Fruit fly (Drosophila melanogaster): ENCODE data around the gene CG14221.

Gene CG14221

dm6 chrX:19604997-19605396 lies 16.0 kb downstream of the CG14221 start, which contains the start of gene CG14207:
Gene CG14207 (plus strand): TSS chrX:19605199.
- no peak for TF ChIP-seq CG17801 (GFP tag; optimal IDR thresholded peaks at IDR 0.05; ENCODE audit: partially characterized antibody)

dm6 chrX:19603953-19604352 lies 17.1 kb downstream of the CG14221 start:
- TF ChIP-seq CG17801 (GFP tag; optimal IDR thresholded peaks at IDR 0.05; ENCODE audit: partially characterized antibody): no peak

DNA sequence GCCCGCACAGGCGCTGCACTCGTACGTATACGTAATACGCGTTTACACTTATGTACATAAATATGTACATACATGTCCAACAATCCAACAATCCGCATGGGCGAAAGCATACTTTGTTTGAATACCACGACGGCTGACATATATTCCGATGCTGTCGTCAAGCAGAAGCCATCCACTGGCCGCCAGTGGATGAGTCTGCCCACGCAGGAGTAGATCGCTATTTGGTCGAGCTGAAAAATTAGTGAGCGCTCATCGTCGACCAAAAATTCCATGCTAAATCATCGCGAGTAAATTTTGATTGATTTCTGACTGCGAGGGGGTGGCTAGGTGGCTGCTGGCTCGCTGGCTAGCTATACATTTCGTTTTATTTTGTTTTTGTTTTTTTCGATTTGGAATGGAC lies 18.6 kb downstream of the CG14221 start:
- TF ChIP-seq CG17801 (GFP tag; optimal IDR thresholded peaks at IDR 0.05; ENCODE audit: partially characterized antibody): no peak

- TF ChIP-seq CG17801 (GFP tag; optimal IDR thresholded peaks at IDR 0.05; ENCODE audit: partially characterized antibody): peak; percentile 69
Measured at dm6 chrX:19601644-19602043, 19.4 kb downstream of the CG14221 start, which contains the start of gene CG14220. Gene CG14220 (minus strand): TSS chrX:19601851.

- no peak for TF ChIP-seq CG17801 (GFP tag; optimal IDR thresholded peaks at IDR 0.05; ENCODE audit: partially characterized antibody)
Measured at dm6 chrX:19598503-19598902, 22.5 kb downstream of the CG14221 start.

DNA sequence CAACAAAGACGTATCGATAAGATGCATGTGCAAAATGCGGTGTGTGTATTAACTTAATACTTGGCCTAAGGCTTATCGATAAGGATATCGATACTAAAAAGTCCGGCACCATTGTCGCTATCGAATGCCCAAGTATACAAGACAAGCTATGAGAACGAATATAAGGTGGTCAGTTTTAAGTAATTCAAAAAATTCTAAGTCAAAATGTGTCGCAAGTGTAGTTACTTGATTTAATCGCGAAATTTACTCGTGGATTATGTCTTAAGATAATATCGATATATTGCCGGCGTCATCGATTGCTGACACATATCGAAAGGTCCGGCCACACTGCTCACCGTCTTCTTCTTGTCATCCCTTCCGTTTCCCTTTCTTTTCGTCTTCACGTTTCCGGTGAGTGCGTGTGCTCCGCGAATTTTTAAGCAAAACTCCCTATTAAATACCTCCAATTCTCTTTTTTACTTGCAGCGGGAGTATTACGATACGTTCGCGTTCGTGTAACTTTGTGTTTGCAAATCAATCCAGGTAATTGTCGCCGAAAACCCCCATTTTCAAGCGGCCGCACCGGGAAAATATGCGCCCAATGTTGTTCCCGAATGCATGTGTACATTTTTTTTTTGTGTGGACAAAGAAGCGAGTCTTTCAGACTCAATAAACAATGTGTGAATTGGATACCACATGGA lies 23.2 kb downstream of the CG14221 start, which contains the start of gene RpS10b:
RpS10b (plus strand) TSS at position 348 of the 680 bp plus-strand sequence.
- peak; percentile 91 for TF ChIP-seq CG17801 (GFP tag; optimal IDR thresholded peaks at IDR 0.05; ENCODE audit: partially characterized antibody)

DNA sequence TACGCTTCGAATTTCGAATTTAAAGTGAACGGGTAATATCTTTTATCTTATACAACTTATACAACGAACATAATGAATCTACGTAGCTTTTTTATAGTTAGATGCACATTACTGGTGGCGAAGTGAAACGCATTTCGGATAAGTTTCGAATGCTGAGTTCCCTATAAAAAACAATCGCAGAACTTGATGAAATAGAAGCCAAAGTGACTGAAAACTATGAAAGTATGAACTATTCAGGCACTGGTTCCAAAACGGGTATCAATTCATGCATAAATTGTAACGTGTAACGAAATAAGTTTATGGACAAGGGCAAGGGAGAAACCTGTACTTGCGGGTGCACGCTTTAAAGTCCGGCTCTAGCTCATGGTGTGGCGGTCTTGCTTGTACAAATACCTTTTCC lies 25.2 kb downstream of the CG14221 start:
- TF ChIP-seq CG17801 (GFP tag; optimal IDR thresholded peaks at IDR 0.05; ENCODE audit: partially characterized antibody): no peak

DNA sequence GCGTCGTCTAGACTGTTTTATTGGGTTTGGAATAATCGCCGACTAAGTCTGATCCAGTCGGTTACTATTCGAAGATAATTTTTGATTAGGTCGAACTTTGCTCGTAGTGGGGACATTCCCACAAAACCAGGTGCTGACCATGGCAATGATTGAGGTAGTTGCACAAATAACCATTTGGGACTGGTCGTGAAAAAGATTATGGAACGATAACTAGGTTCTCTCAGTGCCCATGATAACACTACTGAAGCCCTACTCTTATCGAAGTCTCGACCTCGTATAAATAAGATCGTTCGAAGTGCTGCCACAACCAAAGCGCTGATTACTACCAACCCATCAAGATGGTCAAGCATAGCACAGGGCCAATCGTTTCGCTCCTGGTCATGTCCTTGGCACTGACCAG lies 28.7 kb downstream of the CG14221 start, which contains the start of gene CG14205:
CG14205 (plus strand) TSS at position 301 of the 400 bp plus-strand sequence.
- no peak for TF ChIP-seq CG17801 (GFP tag; optimal IDR thresholded peaks at IDR 0.05; ENCODE audit: partially characterized antibody)

- no peak for TF ChIP-seq CG17801 (GFP tag; optimal IDR thresholded peaks at IDR 0.05; ENCODE audit: partially characterized antibody)
Measured at dm6 chrX:19590579-19590978, 30.5 kb downstream of the CG14221 start.

dm6 chrX:19590070-19590469 lies 31.0 kb downstream of the CG14221 start, which contains the start of gene CG14219:
Gene CG14219 (minus strand): TSS chrX:19590170.
- no peak for TF ChIP-seq CG17801 (GFP tag; optimal IDR thresholded peaks at IDR 0.05; ENCODE audit: partially characterized antibody)

DNA sequence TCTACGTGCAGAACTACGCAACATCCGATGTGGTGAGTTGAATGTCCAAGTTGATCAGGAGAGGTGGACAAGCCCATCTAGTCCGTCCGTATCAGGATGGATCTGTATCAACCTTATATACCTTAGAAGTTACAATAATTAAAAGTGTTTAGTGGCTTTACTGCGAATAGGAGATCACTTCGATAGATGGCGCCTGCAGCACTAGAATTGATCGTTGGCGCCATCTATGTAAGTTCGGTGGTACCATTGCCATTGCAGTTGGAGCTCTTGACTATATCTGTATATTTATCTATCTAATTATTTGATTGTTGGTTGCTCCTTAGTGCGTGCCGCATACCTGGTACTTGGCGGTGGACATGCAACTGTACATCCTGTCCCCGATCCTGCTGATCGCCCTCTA lies 35.9 kb downstream of the CG14221 start:
- TF ChIP-seq CG17801 (GFP tag; optimal IDR thresholded peaks at IDR 0.05; ENCODE audit: partially characterized antibody): no peak

DNA sequence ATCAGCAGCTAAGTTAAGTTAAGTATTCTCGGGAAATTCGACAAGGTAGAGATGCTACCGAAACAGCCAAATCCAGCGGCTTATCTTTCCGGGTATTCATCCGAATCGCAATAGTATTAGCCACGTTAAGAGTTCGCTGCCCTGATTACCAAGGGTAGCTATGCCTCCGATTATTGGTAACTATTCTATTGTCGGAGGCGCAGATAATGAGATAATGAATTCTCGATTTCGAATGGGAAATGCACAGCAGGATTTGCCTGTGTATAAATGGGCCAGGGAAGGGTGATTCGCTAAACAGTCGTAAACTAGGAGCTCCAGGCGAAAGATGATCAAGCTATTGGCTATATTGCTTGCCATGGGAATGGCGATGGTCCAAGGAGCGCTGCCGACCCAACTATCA lies 37.7 kb downstream of the CG14221 start, which contains the start of gene CG14204:
CG14204 (plus strand) TSS at position 301 of the 400 bp plus-strand sequence.
- no peak for TF ChIP-seq CG17801 (GFP tag; optimal IDR thresholded peaks at IDR 0.05; ENCODE audit: partially characterized antibody)

DNA sequence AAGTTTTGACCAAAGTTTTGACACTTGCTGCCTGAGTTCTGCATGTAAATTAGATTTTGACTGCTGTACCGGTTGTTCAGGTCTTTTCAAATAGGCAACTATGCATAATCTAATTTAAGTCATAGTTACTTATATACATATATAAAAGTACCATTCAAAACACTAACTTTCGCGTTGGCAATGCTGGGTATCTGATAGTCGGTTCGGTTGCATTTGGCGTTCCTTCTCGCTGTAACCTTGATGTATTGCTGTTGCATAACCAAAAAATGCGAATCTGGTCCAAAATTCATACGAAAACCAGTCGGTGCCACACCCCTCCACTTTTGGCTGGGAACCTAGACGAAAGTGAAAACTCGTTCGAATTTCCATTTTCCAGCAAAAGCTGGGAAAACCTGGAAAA lies 38.3 kb downstream of the CG14221 start:
- TF ChIP-seq CG17801 (GFP tag; optimal IDR thresholded peaks at IDR 0.05; ENCODE audit: partially characterized antibody): no peak

- no peak for TF ChIP-seq CG17801 (GFP tag; optimal IDR thresholded peaks at IDR 0.05; ENCODE audit: partially characterized antibody)
Measured at dm6 chrX:19581881-19582280, 39.2 kb downstream of the CG14221 start, which contains the start of gene CG14218. Gene CG14218 (minus strand): TSS chrX:19581981.

DNA sequence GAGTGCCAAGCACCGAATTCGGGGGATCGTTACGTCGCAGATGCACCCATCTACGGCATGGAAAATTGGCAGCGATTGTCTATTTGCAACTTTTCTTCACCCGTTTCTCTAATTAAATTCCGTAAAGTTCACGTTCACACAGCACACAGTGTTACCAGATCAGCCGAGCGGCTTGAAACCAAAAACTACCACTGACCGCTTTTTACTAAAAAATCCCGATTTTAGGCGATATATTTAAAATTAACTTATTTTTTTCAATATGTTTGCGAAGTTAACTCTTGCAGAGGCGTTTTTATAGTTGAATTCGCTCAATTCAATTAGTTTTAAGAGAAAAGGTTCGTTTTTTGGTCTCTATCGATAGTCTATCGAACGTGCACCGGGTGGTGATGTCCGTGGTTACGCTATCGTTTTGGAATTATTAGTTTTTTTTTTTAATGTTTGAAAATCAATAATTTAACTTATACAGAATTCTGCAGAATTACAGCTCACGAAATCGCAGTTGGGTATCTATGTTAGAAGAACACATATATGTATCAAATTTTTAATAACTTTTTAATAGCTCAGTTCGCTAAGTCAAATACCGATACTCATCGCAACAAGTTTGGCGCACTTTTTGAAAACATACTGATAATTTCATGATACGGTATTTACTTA lies 41.3 kb downstream of the CG14221 start, which contains the start of gene Tao:
Tao (minus strand) TSS at position 153 of the 654 bp plus-strand sequence.
- no peak for TF ChIP-seq CG17801 (GFP tag; optimal IDR thresholded peaks at IDR 0.05; ENCODE audit: partially characterized antibody)
